Worm (Caenorhabditis elegans) whole organism, late embryonic: ENCODE data around the gene zipt-9.

Experiments used
- K02D7.2 ChIP-seq: sonication (generic microtip); optimal IDR thresholded peaks from 2 replicates; lab custom pipeline; 2017; ENCODE audit warnings: mild to moderate bottlenecking, missing genetic modification characterization, missing compliant biosample characterization
- K09A11.1 ChIP-seq: sonication (generic microtip); optimal IDR thresholded peaks from 2 replicates; lab custom pipeline; 2017; ENCODE audit warnings: antibody characterized with exemption, mild to moderate bottlenecking, missing genetic modification characterization, missing compliant biosample characterization; ENCODE audit not compliant: insufficient read depth
- Y22D7AL.16 ChIP-seq: sonication (generic microtip); optimal IDR thresholded peaks from 2 replicates; lab custom pipeline; 2016; ENCODE audit warnings: missing genetic modification characterization, missing compliant biosample characterization
- ceh-14 ChIP-seq: sonication (generic microtip); optimal IDR thresholded peaks from 2 replicates; lab custom pipeline; 2016; ENCODE audit warnings: missing genotype, missing genetic modification characterization, missing compliant biosample characterization
- ceh-48 ChIP-seq: sonication (generic microtip); optimal IDR thresholded peaks from 2 replicates; lab custom pipeline; 2016; ENCODE audit warnings: missing genetic modification characterization, inconsistent platforms, missing compliant biosample characterization
- ceh-6 ChIP-seq: fragments of 200-800 bp; sonication (Bioruptor generic); optimal IDR thresholded peaks from 2 replicates; lab custom pipeline; 2018; ENCODE audit warnings: mild to moderate bottlenecking, missing genetic modification characterization, missing compliant biosample characterization
- ceh-9 ChIP-seq: sonication (generic microtip); optimal IDR thresholded peaks from 2 replicates; lab custom pipeline; 2016; ENCODE audit warnings: mild to moderate bottlenecking, missing genetic modification characterization, inconsistent platforms, missing compliant biosample characterization
- dmd-4 ChIP-seq: sonication (generic microtip); optimal IDR thresholded peaks from 2 replicates; lab custom pipeline; 2016; ENCODE audit warnings: borderline replicate concordance, missing genetic modification characterization, missing compliant biosample characterization
- elt-4 ChIP-seq: sonication (generic microtip); optimal IDR thresholded peaks from 2 replicates; lab custom pipeline; 2016; ENCODE audit warnings: missing genetic modification characterization, missing compliant biosample characterization
- ets-4 ChIP-seq: sonication (generic microtip); optimal IDR thresholded peaks from 2 replicates; lab custom pipeline; 2016; ENCODE audit warnings: missing genetic modification characterization, missing compliant biosample characterization
- gmeb-2 ChIP-seq: sonication (generic microtip); optimal IDR thresholded peaks from 2 replicates; lab custom pipeline; 2016; ENCODE audit warnings: missing genetic modification characterization, inconsistent platforms, missing compliant biosample characterization
- hlh-30 ChIP-seq: sonication (generic microtip); optimal IDR thresholded peaks from 2 replicates; lab custom pipeline; 2017; ENCODE audit warnings: antibody characterized with exemption, missing genetic modification characterization, missing compliant biosample characterization; ENCODE audit not compliant: insufficient read depth
- mec-3 ChIP-seq: sonication (generic microtip); optimal IDR thresholded peaks from 2 replicates; lab custom pipeline; 2016; ENCODE audit warnings: borderline replicate concordance, missing genetic modification characterization, missing compliant biosample characterization
- nfya-1 ChIP-seq: sonication (generic microtip); optimal IDR thresholded peaks from 2 replicates; lab custom pipeline; 2017; ENCODE audit warnings: missing genetic modification characterization, mild to moderate bottlenecking, missing compliant biosample characterization, antibody characterized with exemption, moderate library complexity
- nhr-232 ChIP-seq: sonication (generic microtip); optimal IDR thresholded peaks from 2 replicates; lab custom pipeline; 2016; ENCODE audit warnings: missing genetic modification characterization, missing compliant biosample characterization
- pax-1 ChIP-seq: fragments of 150-350 bp; optimal IDR thresholded peaks from 2 replicates; lab custom pipeline; 2014; ENCODE audit warnings: missing biosample characterization, missing genetic modification characterization
- pha-4 ChIP-seq: fragments of 150-350 bp; optimal IDR thresholded peaks from 2 replicates; lab custom pipeline; 2018; ENCODE audit warnings: missing biosample characterization, missing genetic modification reagents, missing genetic modification characterization
- ref-2 ChIP-seq: sonication (generic microtip); optimal IDR thresholded peaks from 2 replicates; lab custom pipeline; 2016; ENCODE audit warnings: missing genetic modification characterization, missing compliant biosample characterization
- sdc-2 ChIP-seq: sonication (generic microtip); optimal IDR thresholded peaks from 2 replicates; lab custom pipeline; 2016; ENCODE audit warnings: missing genotype, missing genetic modification characterization, missing compliant biosample characterization
- syd-9 ChIP-seq: sonication (generic microtip); optimal IDR thresholded peaks from 2 replicates; lab custom pipeline; 2016; ENCODE audit warnings: mild to moderate bottlenecking, missing genetic modification characterization, moderate library complexity, missing compliant biosample characterization
- tbx-7 ChIP-seq: sonication (generic microtip); optimal IDR thresholded peaks from 2 replicates; lab custom pipeline; 2016; ENCODE audit warnings: missing genotype, missing genetic modification characterization, missing compliant biosample characterization
- unc-42 ChIP-seq: sonication (generic microtip); optimal IDR thresholded peaks from 2 replicates; lab custom pipeline; 2016; ENCODE audit warnings: missing genotype, missing genetic modification characterization, missing compliant biosample characterization
- zip-5 ChIP-seq: sonication (generic microtip); optimal IDR thresholded peaks from 2 replicates; lab custom pipeline; 2016; ENCODE audit warnings: missing genetic modification characterization, missing compliant biosample characterization

The zipt-9 gene

DNA sequence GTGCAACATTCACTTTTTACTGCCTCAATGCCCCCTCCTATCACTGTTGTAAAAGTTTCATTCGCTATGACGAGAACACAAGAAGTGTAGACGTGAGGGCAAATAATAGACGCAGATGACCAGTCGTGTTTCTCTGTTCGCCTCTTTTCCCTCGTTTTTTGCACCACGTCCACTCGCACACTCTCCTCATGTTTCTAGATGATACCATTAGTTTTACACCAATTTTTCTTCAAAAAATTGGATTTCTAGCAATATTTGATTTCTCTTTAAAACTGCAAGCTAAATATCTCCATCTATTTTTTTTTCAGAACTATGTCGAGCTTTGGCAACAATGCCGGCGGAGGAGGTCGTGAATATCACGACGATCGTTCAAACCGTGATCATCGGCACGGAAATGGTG is 50.0 kb downstream of the zipt-9 start, which contains the start of gene rde-12:
rde-12 (plus strand) TSS at position 301 of the 400 bp plus-strand sequence.
- TF ChIP-seq unc-42 (tag; lab: Kevin White, UChicago) (no peak), pax-1 (tag; lab: Kevin White, UChicago) (no peak), ceh-48 (tag; lab: Kevin White, UChicago) (no peak), dmd-4 (tag; lab: Kevin White, UChicago) (no peak), nfya-1 (no peak), nhr-232 (no peak), ref-2 (tag; lab: Kevin White, UChicago) (no peak), Y22D7AL.16 (tag; lab: Kevin White, UChicago) (no peak)

DNA sequence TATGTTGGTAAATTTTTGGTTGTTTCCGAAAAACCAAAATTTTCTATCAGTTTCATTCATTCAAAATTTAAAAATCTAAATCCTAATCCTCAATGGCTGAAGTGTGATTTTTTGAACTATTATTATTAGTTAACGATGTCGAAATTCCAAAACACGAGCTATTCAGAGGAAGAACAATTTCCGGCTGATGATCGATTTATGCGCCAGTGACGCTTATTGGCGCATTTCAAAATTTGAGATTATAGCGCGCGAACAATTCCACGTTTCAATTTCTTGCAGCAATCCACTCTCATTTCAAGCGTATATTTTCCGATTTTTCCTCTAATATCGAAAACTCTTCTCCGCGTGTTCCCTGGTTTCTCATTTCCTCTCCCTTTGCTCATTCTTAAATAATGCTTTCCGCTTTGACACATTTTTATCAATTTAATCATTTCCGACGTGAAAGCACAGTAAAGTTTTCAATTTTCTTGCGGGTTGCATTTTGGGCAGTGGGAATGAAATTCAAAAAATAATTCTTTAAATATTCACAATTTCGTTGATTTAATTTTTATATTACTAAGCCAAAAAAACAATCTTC is 50.6 kb downstream of the zipt-9 start:
- TF ChIP-seq zip-5 (tag; lab: Kevin White, UChicago) (no peak), gmeb-2 (tag; lab: Kevin White, UChicago) (no peak), sdc-2 (no peak), hlh-30 (tag; lab: Kevin White, UChicago) (no peak), ets-4 (no peak), tbx-7 (tag; lab: Kevin White, UChicago) (no peak), pha-4 (no peak), K02D7.2 (no peak), ceh-14 (no peak), K09A11.1 (tag; lab: Kevin White, UChicago) (no peak), syd-9 (no peak), elt-4 (tag; lab: Kevin White, UChicago) (no peak), ceh-6 (GFP tag; lab: Kevin White, UChicago) (no peak), mec-3 (no peak), nhr-232 (no peak), ceh-9 (tag; lab: Kevin White, UChicago) (no peak)
